Worm (Caenorhabditis elegans) whole organism, L2 larva: ENCODE data around the gene C25G6.3.

ENCODE experiments used
- ZK546.5 ChIP-seq: sonication (generic microtip); optimal IDR thresholded peaks from 2 replicates; lab custom pipeline; 2017; ENCODE audit warnings: missing biosample characterization, missing genetic modification characterization
- aly-2 ChIP-seq: fragments of 150-350 bp; optimal IDR thresholded peaks from 2 replicates; lab custom pipeline; 2014; ENCODE audit warnings: missing biosample characterization, missing genetic modification characterization
- blmp-1 ChIP-seq: sonication (generic microtip); optimal IDR thresholded peaks from 2 replicates; lab custom pipeline; 2017; ENCODE audit warnings: missing genetic modification characterization, mild to moderate bottlenecking, missing compliant biosample characterization, antibody characterized with exemption, moderate library complexity; ENCODE audit not compliant: insufficient read depth
- ceh-82 ChIP-seq: fragments of 150-350 bp; optimal IDR thresholded peaks from 2 replicates; lab custom pipeline; 2014; ENCODE audit warnings: missing biosample characterization, missing genetic modification characterization
- elt-3 ChIP-seq: sonication (generic microtip); optimal IDR thresholded peaks from 2 replicates; lab custom pipeline; 2017; ENCODE audit warnings: missing biosample characterization, missing genetic modification characterization
- lsy-2 ChIP-seq, 2 experiments: fragments of 150-350 bp in 1 of 2; sonication (generic microtip) in 1 of 2; optimal IDR thresholded peaks; 2 replicates each; lab custom pipeline; 2014 to 2017; ENCODE audit warnings: missing biosample characterization in 2 of 2, missing genetic modification characterization in 2 of 2
- nhr-10 ChIP-seq: sonication (generic microtip); optimal IDR thresholded peaks from 2 replicates; lab custom pipeline; 2017; ENCODE audit warnings: missing biosample characterization, missing genetic modification characterization
- nhr-11 ChIP-seq: fragments of 150-350 bp; optimal IDR thresholded peaks from 2 replicates; lab custom pipeline; 2014; ENCODE audit warnings: missing biosample characterization, missing genetic modification characterization
- nhr-12 ChIP-seq: fragments of 150-350 bp; optimal IDR thresholded peaks from 2 replicates; lab custom pipeline; 2014; ENCODE audit warnings: missing biosample characterization, missing genetic modification characterization
- nhr-237 ChIP-seq: fragments of 150-350 bp; optimal IDR thresholded peaks from 2 replicates; lab custom pipeline; 2014; ENCODE audit warnings: missing biosample characterization, missing genetic modification characterization
- nhr-77 ChIP-seq: fragments of 150-350 bp; optimal IDR thresholded peaks from 2 replicates; lab custom pipeline; 2014; ENCODE audit warnings: missing biosample characterization, missing genetic modification characterization
- skn-1 ChIP-seq: sonication (generic microtip); optimal IDR thresholded peaks from 2 replicates; lab custom pipeline; 2017; ENCODE audit warnings: missing biosample characterization, missing genetic modification characterization
- snpc-4 ChIP-seq: fragments of 150-350 bp; optimal IDR thresholded peaks from 2 replicates; lab custom pipeline; 2014; ENCODE audit warnings: missing biosample characterization, missing genetic modification characterization

DNA sequence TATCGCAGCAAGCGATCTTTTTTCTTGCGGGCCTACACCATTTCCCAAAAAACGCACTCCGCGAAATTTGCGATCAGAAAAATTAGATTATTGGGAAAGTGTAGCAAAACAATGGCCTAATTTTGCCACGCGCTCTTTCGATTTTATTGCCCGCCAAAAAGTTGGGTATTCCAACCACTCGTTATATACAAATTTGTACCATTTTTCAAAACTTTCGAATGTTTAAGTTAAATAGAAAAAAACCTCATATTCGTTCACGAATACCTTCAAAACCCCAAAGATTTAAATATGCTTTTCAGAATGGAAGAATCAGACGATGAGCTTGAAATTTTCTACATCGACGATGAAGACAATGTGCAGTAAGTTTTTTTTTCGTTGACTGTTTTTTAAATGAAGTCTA lies 45.9 kb downstream of the C25G6.3 start, which contains the start of gene T13G4.1:
- no peak for TF ChIP-seq nhr-237
- no peak for TF ChIP-seq nhr-11 (tag; lab: Kevin White, UChicago)
- TF ChIP-seq skn-1, result no peak
- no peak for TF ChIP-seq nhr-77 (tag; lab: Kevin White, UChicago)
- TF ChIP-seq ZK546.5 (tag; lab: Kevin White, UChicago), result no peak
- no peak for TF ChIP-seq ceh-82 (tag; lab: Kevin White, UChicago)
- no peak for TF ChIP-seq nhr-12 (tag; lab: Kevin White, UChicago)
- no peak for TF ChIP-seq nhr-10 (tag; lab: Kevin White, UChicago)
- TF ChIP-seq lsy-2 (tag; optimal IDR thresholded peaks at IDR 0.05; lab: Kevin White, UChicago), result no peak
- TF ChIP-seq snpc-4 (tag; lab: Kevin White, UChicago), result no peak
- TF ChIP-seq blmp-1 (tag; lab: Kevin White, UChicago), result no peak
- TF ChIP-seq aly-2, result no peak
- no peak for TF ChIP-seq elt-3 (tag; lab: Kevin White, UChicago)
